Fruit fly (Drosophila melanogaster) S2 (cell line): ENCODE data around the gene TwdlW.

Experiments used
- CG8478 ChIP-seq: fragments of >200 bp; optimal IDR thresholded peaks from 2 replicates; lab custom pipeline; 2018
- CTCF ChIP-seq, 2 experiments: fragments of >200 bp; optimal IDR thresholded peaks; 2 replicates each; lab custom pipeline; 2018

DNA sequence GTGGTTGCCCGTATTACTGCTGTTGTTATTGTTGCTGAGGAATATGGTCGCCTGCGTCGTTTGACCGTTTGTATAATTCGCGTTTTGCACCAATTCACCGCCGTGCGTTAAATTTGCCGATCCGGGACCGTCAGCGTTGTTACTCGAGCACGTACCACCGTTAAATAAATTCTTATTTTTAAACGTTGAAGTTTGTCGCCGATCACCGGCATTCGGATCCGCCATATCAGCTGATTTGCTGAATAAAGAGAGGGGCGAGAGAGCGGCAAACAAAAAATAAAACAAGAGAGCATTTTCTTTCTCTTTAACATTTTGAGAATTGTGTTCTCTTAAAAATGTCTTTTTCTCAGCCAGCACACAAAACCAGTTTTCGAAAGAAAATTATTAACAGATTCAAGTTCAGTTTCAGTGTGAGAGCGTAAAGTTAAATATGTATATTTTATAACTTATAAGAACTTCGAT lies 23.3 kb downstream of the TwdlW start:
- TF ChIP-seq CTCF (optimal IDR thresholded peaks at IDR 0.05; lab: Kevin White, UChicago) (no peak), CG8478 (no peak)
